Worm (Caenorhabditis elegans) whole organism, late embryonic: ENCODE results near the gene T24C12.3.
A peak's percentile ranks its signal among the peaks of the same experiment; 100 is the strongest.

Experiments
- C38D4.7 ChIP-seq: fragments of 200-800 bp; sonication (Bioruptor generic); optimal IDR thresholded peaks from 2 replicates; lab custom pipeline; 2018; ENCODE audit warnings: mild to moderate bottlenecking, missing genetic modification characterization, moderate library complexity, missing compliant biosample characterization
- F13H6.1 ChIP-seq: sonication (generic microtip); optimal IDR thresholded peaks from 2 replicates; lab custom pipeline; 2016; ENCODE audit warnings: missing genetic modification characterization, missing compliant biosample characterization
- K02D7.2 ChIP-seq: sonication (generic microtip); optimal IDR thresholded peaks from 2 replicates; lab custom pipeline; 2017; ENCODE audit warnings: mild to moderate bottlenecking, missing genetic modification characterization, missing compliant biosample characterization
- T23F11.4 ChIP-seq: fragments of 200-800 bp; sonication (Bioruptor generic); optimal IDR thresholded peaks from 2 replicates; lab custom pipeline; 2018; ENCODE audit warnings: mild to moderate bottlenecking, missing genetic modification characterization, missing compliant biosample characterization
- ceh-18 ChIP-seq: sonication (generic microtip); optimal IDR thresholded peaks from 2 replicates; lab custom pipeline; 2016; ENCODE audit warnings: missing genetic modification characterization, missing compliant biosample characterization
- ceh-19 ChIP-seq: fragments of 200-800 bp; sonication (Bioruptor generic); optimal IDR thresholded peaks from 2 replicates; lab custom pipeline; 2018; ENCODE audit warnings: mild to moderate bottlenecking, missing genetic modification characterization, missing compliant biosample characterization
- ceh-2 ChIP-seq: sonication (generic microtip); optimal IDR thresholded peaks from 2 replicates; lab custom pipeline; 2016; ENCODE audit warnings: missing genotype, missing genetic modification characterization, missing compliant biosample characterization
- ceh-22 ChIP-seq: sonication (generic microtip); optimal IDR thresholded peaks from 2 replicates; lab custom pipeline; 2017; ENCODE audit warnings: missing biosample characterization, missing genetic modification characterization
- ceh-31 ChIP-seq: sonication (generic microtip); optimal IDR thresholded peaks from 2 replicates; lab custom pipeline; 2016; ENCODE audit warnings: missing genetic modification characterization, missing compliant biosample characterization
- ceh-48 ChIP-seq: sonication (generic microtip); optimal IDR thresholded peaks from 2 replicates; lab custom pipeline; 2016; ENCODE audit warnings: missing genetic modification characterization, inconsistent platforms, missing compliant biosample characterization
- ceh-9 ChIP-seq: sonication (generic microtip); optimal IDR thresholded peaks from 2 replicates; lab custom pipeline; 2016; ENCODE audit warnings: mild to moderate bottlenecking, missing genetic modification characterization, inconsistent platforms, missing compliant biosample characterization
- che-1 ChIP-seq: sonication (generic microtip); optimal IDR thresholded peaks from 2 replicates; lab custom pipeline; 2016; ENCODE audit warnings: mild to moderate bottlenecking, missing genetic modification characterization, missing compliant biosample characterization
- dve-1 ChIP-seq: sonication (generic microtip); optimal IDR thresholded peaks from 2 replicates; lab custom pipeline; 2017; ENCODE audit warnings: antibody characterized with exemption, mild to moderate bottlenecking, missing genetic modification characterization, missing compliant biosample characterization
- elt-2 ChIP-seq: sonication (generic microtip); optimal IDR thresholded peaks from 2 replicates; lab custom pipeline; 2016; ENCODE audit warnings: missing genetic modification reagents, missing genetic modification characterization, missing compliant biosample characterization
- ets-4 ChIP-seq: sonication (generic microtip); optimal IDR thresholded peaks from 2 replicates; lab custom pipeline; 2016; ENCODE audit warnings: missing genetic modification characterization, missing compliant biosample characterization
- eyg-1 ChIP-seq: sonication (generic microtip); optimal IDR thresholded peaks from 2 replicates; lab custom pipeline; 2016; ENCODE audit warnings: missing genotype, missing genetic modification characterization, missing compliant biosample characterization
- gmeb-2 ChIP-seq: sonication (generic microtip); optimal IDR thresholded peaks from 2 replicates; lab custom pipeline; 2016; ENCODE audit warnings: missing genetic modification characterization, inconsistent platforms, missing compliant biosample characterization
- hlh-13 ChIP-seq: fragments of 200-800 bp; sonication (Bioruptor generic); optimal IDR thresholded peaks from 2 replicates; lab custom pipeline; 2018; ENCODE audit warnings: mild to moderate bottlenecking, missing genetic modification characterization, missing compliant biosample characterization
- hlh-15 ChIP-seq: sonication (generic microtip); optimal IDR thresholded peaks from 2 replicates; lab custom pipeline; 2016; ENCODE audit warnings: missing genetic modification characterization, missing compliant biosample characterization
- hlh-30 ChIP-seq: sonication (generic microtip); optimal IDR thresholded peaks from 2 replicates; lab custom pipeline; 2017; ENCODE audit warnings: antibody characterized with exemption, missing genetic modification characterization, missing compliant biosample characterization; ENCODE audit not compliant: insufficient read depth
- hlh-8 ChIP-seq: sonication (generic microtip); optimal IDR thresholded peaks from 2 replicates; lab custom pipeline; 2016; ENCODE audit warnings: missing genotype, missing genetic modification characterization, missing compliant biosample characterization
- lim-6 ChIP-seq: sonication (generic microtip); optimal IDR thresholded peaks from 2 replicates; lab custom pipeline; 2016; ENCODE audit warnings: missing genetic modification characterization, missing compliant biosample characterization
- madf-2 ChIP-seq: sonication (generic microtip); optimal IDR thresholded peaks from 2 replicates; lab custom pipeline; 2017; ENCODE audit warnings: missing genetic modification characterization, missing compliant biosample characterization
- nfya-1 ChIP-seq: sonication (generic microtip); optimal IDR thresholded peaks from 2 replicates; lab custom pipeline; 2017; ENCODE audit warnings: missing genetic modification characterization, mild to moderate bottlenecking, missing compliant biosample characterization, antibody characterized with exemption, moderate library complexity
- nhr-11 ChIP-seq: fragments of 150-350 bp; optimal IDR thresholded peaks from 2 replicates; lab custom pipeline; 2014; ENCODE audit warnings: missing biosample characterization, missing genetic modification characterization
- nhr-232 ChIP-seq: sonication (generic microtip); optimal IDR thresholded peaks from 2 replicates; lab custom pipeline; 2016; ENCODE audit warnings: missing genetic modification characterization, missing compliant biosample characterization
- pag-3 ChIP-seq: sonication (generic microtip); optimal IDR thresholded peaks from 2 replicates; lab custom pipeline; 2016; ENCODE audit warnings: missing compliant biosample characterization, missing genetic modification characterization, borderline replicate concordance
- pat-9 ChIP-seq: fragments of 200-800 bp; sonication (Bioruptor generic); optimal IDR thresholded peaks from 2 replicates; lab custom pipeline; 2018; ENCODE audit warnings: mild to moderate bottlenecking, missing genetic modification characterization, moderate library complexity, missing compliant biosample characterization
- pha-2 ChIP-seq: sonication (generic microtip); optimal IDR thresholded peaks from 2 replicates; lab custom pipeline; 2017; ENCODE audit warnings: mild to moderate bottlenecking, missing genetic modification characterization, missing compliant biosample characterization
- pha-4 ChIP-seq: fragments of 150-350 bp; optimal IDR thresholded peaks from 2 replicates; lab custom pipeline; 2018; ENCODE audit warnings: missing biosample characterization, missing genetic modification reagents, missing genetic modification characterization
- pqm-1 ChIP-seq: sonication (generic microtip); optimal IDR thresholded peaks from 2 replicates; lab custom pipeline; 2016; ENCODE audit warnings: missing genetic modification characterization, missing compliant biosample characterization
- pros-1 ChIP-seq: fragments of 150-350 bp; optimal IDR thresholded peaks from 2 replicates; lab custom pipeline; 2014; ENCODE audit warnings: missing biosample characterization, missing genetic modification reagents, missing genetic modification characterization
- ref-2 ChIP-seq: sonication (generic microtip); optimal IDR thresholded peaks from 2 replicates; lab custom pipeline; 2016; ENCODE audit warnings: missing genetic modification characterization, missing compliant biosample characterization
- sdc-2 ChIP-seq: sonication (generic microtip); optimal IDR thresholded peaks from 2 replicates; lab custom pipeline; 2016; ENCODE audit warnings: missing genotype, missing genetic modification characterization, missing compliant biosample characterization
- sox-2 ChIP-seq: fragments of 200-800 bp; sonication (Bioruptor generic); IDR thresholded peaks from 2 replicates; pipeline ENCODE4 v1.3.6; 2022; ENCODE audit warnings: missing genetic modification reagents, missing genetic modification characterization, missing compliant biosample characterization
- sox-4 ChIP-seq: sonication (generic microtip); optimal IDR thresholded peaks from 2 replicates; lab custom pipeline; 2017; ENCODE audit warnings: mild to moderate bottlenecking, missing genetic modification characterization, inconsistent platforms, missing compliant biosample characterization
- tbx-2 ChIP-seq: sonication (generic microtip); optimal IDR thresholded peaks from 2 replicates; lab custom pipeline; 2016; ENCODE audit warnings: missing genetic modification characterization, missing compliant biosample characterization
- unc-3 ChIP-seq, 2 experiments: fragments of 200-800 bp in 1 of 2; sonication (Bioruptor generic) in 1 of 2; sonication (generic microtip) in 1 of 2; conservative IDR thresholded peaks in 1 of 2; optimal IDR thresholded peaks in 1 of 2; 2 replicates each; pipeline versions ENCODE4 v1.3.6 to Lab custom; 2016 to 2022; ENCODE audit warnings: missing compliant biosample characterization in 2 of 2, missing genetic modification characterization in 2 of 2, missing genetic modification reagents in 1 of 2
- unc-42 ChIP-seq: sonication (generic microtip); optimal IDR thresholded peaks from 2 replicates; lab custom pipeline; 2016; ENCODE audit warnings: missing genotype, missing genetic modification characterization, missing compliant biosample characterization
- unc-55 ChIP-seq: sonication (generic microtip); optimal IDR thresholded peaks from 2 replicates; lab custom pipeline; 2017; ENCODE audit warnings: missing biosample characterization, missing genetic modification reagents, missing genetic modification characterization
- unc-86 ChIP-seq: sonication (generic microtip); optimal IDR thresholded peaks from 2 replicates; lab custom pipeline; 2016; ENCODE audit warnings: missing genetic modification characterization, missing compliant biosample characterization
- ztf-16 ChIP-seq: sonication (generic microtip); optimal IDR thresholded peaks from 2 replicates; lab custom pipeline; 2017; ENCODE audit warnings: missing genetic modification characterization, missing compliant biosample characterization

T24C12.3 gene

DNA sequence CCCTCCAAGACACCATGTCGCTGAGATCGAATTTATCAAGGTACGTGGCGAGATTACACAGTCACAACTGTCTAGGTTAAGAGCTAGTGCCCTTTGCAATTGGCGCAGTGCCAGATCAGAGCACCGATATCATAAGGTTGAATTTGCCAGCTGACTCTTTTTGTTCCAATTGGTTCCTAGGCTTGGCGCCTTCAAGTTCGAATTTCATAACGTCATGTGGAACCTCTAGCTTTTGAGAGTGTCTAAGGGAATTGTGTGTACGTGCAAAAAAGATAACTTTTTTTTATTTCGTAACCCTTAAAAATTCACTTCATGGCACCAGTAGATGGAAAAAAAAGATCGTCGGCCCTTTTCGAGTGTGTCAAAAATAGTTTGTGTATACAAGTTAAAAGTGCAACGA is 12.5 kb upstream of the T24C12.3 start:
- TF ChIP-seq hlh-15 (tag; lab: Kevin White, UChicago): no peak
- TF ChIP-seq K02D7.2: no peak
- TF ChIP-seq ceh-18 (tag; lab: Kevin White, UChicago): no peak
- TF ChIP-seq nhr-232: no peak
- TF ChIP-seq madf-2 (tag; lab: Kevin White, UChicago): no peak
- no peak for TF ChIP-seq che-1 (tag; lab: Kevin White, UChicago)
- no peak for TF ChIP-seq C38D4.7 (GFP tag; lab: Kevin White, UChicago)
- TF ChIP-seq sox-2: no peak
- no peak for TF ChIP-seq lim-6 (tag; lab: Kevin White, UChicago)
- TF ChIP-seq unc-42 (tag; lab: Kevin White, UChicago): no peak
- no peak for TF ChIP-seq unc-86 (tag; lab: Kevin White, UChicago)
- TF ChIP-seq T23F11.4 (GFP tag; lab: Kevin White, UChicago): no peak
- no peak for TF ChIP-seq elt-2 (tag; lab: Kevin White, UChicago)
- no peak for TF ChIP-seq sox-4 (tag; lab: Kevin White, UChicago)
- TF ChIP-seq sdc-2 (tag; lab: Kevin White, UChicago): no peak
- TF ChIP-seq nhr-11 (tag; lab: Kevin White, UChicago): no peak

- TF ChIP-seq ceh-48: no peak
- peak; percentile 22 for TF ChIP-seq hlh-30 (tag; lab: Kevin White, UChicago)
- TF ChIP-seq elt-2 (tag; lab: Kevin White, UChicago): peak; percentile 76
- TF ChIP-seq, all 69 proteins: peak for 2
These were observed 11.4 kb upstream of the T24C12.3 start for ce11 chrX:2215108-2215507.

DNA sequence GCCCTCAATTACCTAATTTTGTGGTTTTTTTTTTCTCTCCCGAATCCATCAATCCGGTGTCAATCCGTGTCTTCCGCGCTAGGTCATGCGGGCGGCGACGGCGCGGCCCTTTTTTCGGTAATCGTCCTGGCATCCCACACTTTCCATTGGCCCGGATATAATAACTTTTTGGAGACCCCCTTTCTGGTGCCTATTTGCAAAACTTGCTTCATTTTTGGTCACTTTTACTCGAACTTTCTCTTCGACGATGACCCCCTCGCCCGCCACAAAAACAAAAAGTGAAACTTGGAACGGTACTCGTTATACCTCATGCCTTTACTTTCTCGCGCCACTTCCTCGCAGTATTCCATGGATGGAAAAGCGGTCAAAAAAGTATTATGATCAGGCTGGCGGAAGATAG is 10.8 kb upstream of the T24C12.3 start:
- TF ChIP-seq ceh-18 (tag; lab: Kevin White, UChicago): no peak
- TF ChIP-seq gmeb-2 (tag; lab: Kevin White, UChicago): no peak
- no peak for TF ChIP-seq ceh-19
- TF ChIP-seq ceh-22 (tag; lab: Kevin White, UChicago): no peak
- no peak for TF ChIP-seq ets-4 (tag; lab: Kevin White, UChicago)
- TF ChIP-seq hlh-13 (GFP tag; lab: Kevin White, UChicago): no peak
- TF ChIP-seq F13H6.1 (tag; lab: Kevin White, UChicago): no peak
- no peak for TF ChIP-seq ceh-9 (tag; lab: Kevin White, UChicago)
- TF ChIP-seq pha-4 (tag; lab: Kevin White, UChicago): no peak
- no peak for TF ChIP-seq ref-2 (tag; lab: Kevin White, UChicago)
- TF ChIP-seq pha-2 (tag; lab: Kevin White, UChicago): no peak
- TF ChIP-seq nhr-232: no peak
- TF ChIP-seq ceh-2 (tag; lab: Kevin White, UChicago): no peak
- no peak for TF ChIP-seq eyg-1 (tag; lab: Kevin White, UChicago)
- no peak for TF ChIP-seq C38D4.7 (GFP tag; lab: Kevin White, UChicago)
- TF ChIP-seq, all 69 proteins: peak for 0

ce11 chrX:2213400-2214362 is 10.0 kb upstream of the T24C12.3 start:
- TF ChIP-seq elt-2 (tag; lab: Kevin White, UChicago): peak; percentile 39
- TF ChIP-seq pros-1 (tag; lab: Kevin White, UChicago): no peak

DNA sequence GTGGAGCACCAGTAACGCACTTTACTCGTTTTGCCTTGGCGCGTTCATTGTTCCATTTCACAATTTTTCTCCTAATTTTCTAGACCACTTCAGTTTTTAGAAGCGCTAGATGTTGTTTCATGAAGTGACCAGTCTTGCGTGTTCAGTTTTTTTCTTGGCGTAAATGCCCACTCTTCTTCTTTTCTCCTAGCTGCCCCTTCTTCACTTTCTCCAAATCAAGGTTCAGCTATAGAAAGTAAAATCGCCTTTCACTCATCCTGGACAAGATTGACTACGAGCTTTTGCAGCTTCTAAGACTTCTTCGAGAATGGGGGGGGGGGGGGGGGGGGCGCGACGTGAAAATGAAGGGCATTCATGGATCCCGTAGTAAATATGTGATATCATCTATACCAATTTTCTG is 9.0 kb upstream of the T24C12.3 start:
- TF ChIP-seq pag-3 (tag; lab: Kevin White, UChicago): no peak
- TF ChIP-seq ceh-31: no peak
- TF ChIP-seq dve-1 (tag; lab: Kevin White, UChicago): no peak
- TF ChIP-seq ztf-16 (tag; lab: Kevin White, UChicago): no peak
- no peak for TF ChIP-seq ceh-18 (tag; lab: Kevin White, UChicago)
- no peak for TF ChIP-seq hlh-8 (tag; lab: Kevin White, UChicago)
- no peak for TF ChIP-seq pha-2 (tag; lab: Kevin White, UChicago)
- TF ChIP-seq nfya-1: no peak
- TF ChIP-seq pqm-1: no peak
- TF ChIP-seq unc-3 (GFP tag; conservative IDR thresholded peaks at IDR 0.05; lab: Robert Waterston, UW): no peak
- TF ChIP-seq unc-3 (tag; optimal IDR thresholded peaks at IDR 0.05; lab: Kevin White, UChicago): no peak
- no peak for TF ChIP-seq elt-2 (tag; lab: Kevin White, UChicago)
- TF ChIP-seq tbx-2 (tag; lab: Kevin White, UChicago): no peak
- TF ChIP-seq unc-55 (GFP tag; lab: Kevin White, UChicago): no peak
- no peak for TF ChIP-seq sox-2
- TF ChIP-seq T23F11.4 (GFP tag; lab: Kevin White, UChicago): no peak
- no peak for TF ChIP-seq pat-9 (tag; lab: Kevin White, UChicago)
